Worm (Caenorhabditis elegans) whole organism, young adult: ENCODE data around the gene F02D10.2.

Source experiments
- C06A6.2 ChIP-seq: fragments of 200-800 bp; sonication (Bioruptor generic); conservative IDR thresholded peaks from 2 replicates; pipeline ENCODE4 v1.3.6; 2022; ENCODE audit warnings: missing genetic modification characterization, missing compliant biosample characterization
- F10E7.11 ChIP-seq: sonication (generic microtip); optimal IDR thresholded peaks from 2 replicates; lab custom pipeline; 2017; ENCODE audit warnings: mild to moderate bottlenecking, missing genetic modification characterization, moderate library complexity, missing compliant biosample characterization
- F23B12.7 ChIP-seq: sonication (generic microtip); optimal IDR thresholded peaks from 2 replicates; lab custom pipeline; 2017; ENCODE audit warnings: missing genetic modification characterization, mild to moderate bottlenecking, missing compliant biosample characterization, antibody characterized with exemption, moderate library complexity; ENCODE audit not compliant: insufficient read depth
- F49E8.2 ChIP-seq: sonication (generic microtip); optimal IDR thresholded peaks from 3 replicates; lab custom pipeline; 2017; ENCODE audit warnings: missing genetic modification characterization, mild to moderate bottlenecking, missing compliant biosample characterization, antibody characterized with exemption, moderate library complexity; ENCODE audit not compliant: insufficient read depth
- F57A8.1 ChIP-seq: fragments of 200-800 bp; sonication (Bioruptor generic); optimal IDR thresholded peaks from 2 replicates; lab custom pipeline; 2018; ENCODE audit warnings: mild to moderate bottlenecking, missing genetic modification characterization, moderate library complexity, missing compliant biosample characterization
- Y95B8A.8 ChIP-seq: fragments of 200-800 bp; sonication (Bioruptor generic); IDR thresholded peaks from 2 replicates; pipeline ENCODE4 v1.3.6; 2022; ENCODE audit warnings: missing genetic modification reagents, missing genetic modification characterization, missing compliant biosample characterization
- bed-1 ChIP-seq: fragments of 200-800 bp; sonication (Bioruptor generic); IDR thresholded peaks from 2 replicates; pipeline ENCODE4 v1.3.6; 2022; ENCODE audit warnings: missing genetic modification reagents, missing genetic modification characterization, missing compliant biosample characterization
- cebp-1 ChIP-seq, 2 experiments: fragments of 200-800 bp in 1 of 2; sonication (Bioruptor generic) in 1 of 2; sonication (generic microtip) in 1 of 2; IDR thresholded peaks in 1 of 2; optimal IDR thresholded peaks in 1 of 2; 2 replicates each; pipeline versions ENCODE4 v1.3.6 to Lab custom; 2017 to 2022; ENCODE audit warnings: missing compliant biosample characterization in 2 of 2, missing genetic modification characterization in 2 of 2, mild to moderate bottlenecking in 1 of 2, missing genetic modification reagents in 1 of 2, moderate library complexity in 1 of 2
- ceh-100 ChIP-seq: fragments of 200-800 bp; sonication (Bioruptor generic); IDR thresholded peaks from 2 replicates; pipeline ENCODE4 v1.3.6; 2022; ENCODE audit warnings: missing genetic modification reagents, missing genetic modification characterization, missing compliant biosample characterization
- ceh-79 ChIP-seq: sonication (generic microtip); optimal IDR thresholded peaks from 2 replicates; lab custom pipeline; 2017; ENCODE audit warnings: mild to moderate bottlenecking, missing genetic modification characterization, missing compliant biosample characterization
- chd-7 ChIP-seq: sonication (generic microtip); optimal IDR thresholded peaks from 2 replicates; lab custom pipeline; 2016; ENCODE audit warnings: mild to moderate bottlenecking, missing genetic modification characterization, moderate library complexity, missing compliant biosample characterization
- egrh-3 ChIP-seq: fragments of 200-800 bp; sonication (Bioruptor generic); IDR thresholded peaks from 2 replicates; pipeline ENCODE4 v1.3.6; 2022; ENCODE audit warnings: missing genetic modification reagents, missing genetic modification characterization, missing compliant biosample characterization
- ets-4 ChIP-seq: fragments of 200-800 bp; sonication (Bioruptor generic); optimal IDR thresholded peaks from 2 replicates; lab custom pipeline; 2018; ENCODE audit warnings: mild to moderate bottlenecking, missing genetic modification characterization, missing compliant biosample characterization
- gei-17 ChIP-seq: fragments of 200-800 bp; sonication (Bioruptor generic); optimal IDR thresholded peaks from 2 replicates; lab custom pipeline; 2018; ENCODE audit warnings: mild to moderate bottlenecking, missing genetic modification characterization, missing compliant biosample characterization
- him-1 ChIP-seq: sonication (generic microtip); optimal IDR thresholded peaks from 2 replicates; lab custom pipeline; 2016; ENCODE audit warnings: missing genotype, missing genetic modification reagents, missing genetic modification characterization, missing compliant biosample characterization
- hlh-26 ChIP-seq: fragments of 200-800 bp; sonication (Bioruptor generic); conservative IDR thresholded peaks from 2 replicates; pipeline ENCODE4 v1.3.6; 2022; ENCODE audit warnings: missing genetic modification reagents, missing genetic modification characterization, missing compliant biosample characterization
- hsf-1 ChIP-seq: fragments of 200-800 bp; sonication (Bioruptor generic); IDR thresholded peaks from 2 replicates; pipeline ENCODE4 v1.3.6; 2022; ENCODE audit warnings: missing genetic modification reagents, missing genetic modification characterization, missing compliant biosample characterization
- let-526 ChIP-seq: fragments of 200-800 bp; sonication (Bioruptor generic); IDR thresholded peaks from 2 replicates; pipeline ENCODE4 v1.3.6; 2022; ENCODE audit warnings: missing genetic modification reagents, missing genetic modification characterization, missing compliant biosample characterization
- lin-26 ChIP-seq: fragments of 200-800 bp; sonication (Bioruptor generic); IDR thresholded peaks from 2 replicates; pipeline ENCODE4 v1.3.6; 2022; ENCODE audit warnings: missing genetic modification reagents, missing genetic modification characterization, missing compliant biosample characterization
- lin-35 ChIP-seq, 3 experiments: fragments of 150-350 bp in 2 of 3; sonication (generic microtip) in 1 of 3; optimal IDR thresholded peaks; 2 replicates each; lab custom pipeline; 2014 to 2018; ENCODE audit warnings: missing biosample characterization in 3 of 3, missing genetic modification characterization in 3 of 3, missing genetic modification reagents in 3 of 3
- lsy-27 ChIP-seq: sonication (generic microtip); optimal IDR thresholded peaks from 2 replicates; lab custom pipeline; 2017; ENCODE audit warnings: missing genetic modification characterization, mild to moderate bottlenecking, missing compliant biosample characterization, antibody characterized with exemption, missing genotype, borderline replicate concordance; ENCODE audit not compliant: insufficient read depth
- madf-10 ChIP-seq: sonication (generic microtip); optimal IDR thresholded peaks from 2 replicates; lab custom pipeline; 2016; ENCODE audit warnings: mild to moderate bottlenecking, missing genetic modification characterization, missing compliant biosample characterization
- nfya-1 ChIP-seq: sonication (generic microtip); optimal IDR thresholded peaks from 2 replicates; lab custom pipeline; 2017; ENCODE audit warnings: antibody characterized with exemption, missing compliant biosample characterization, missing genetic modification characterization, borderline replicate concordance; ENCODE audit not compliant: insufficient read depth
- nhr-80 ChIP-seq: sonication (generic microtip); optimal IDR thresholded peaks from 2 replicates; lab custom pipeline; 2016; ENCODE audit warnings: missing genetic modification characterization, missing compliant biosample characterization
- pbrm-1 ChIP-seq: fragments of 200-800 bp; sonication (Bioruptor generic); IDR thresholded peaks from 2 replicates; pipeline ENCODE4 v1.3.6; 2022; ENCODE audit warnings: missing genetic modification reagents, missing genetic modification characterization, missing compliant biosample characterization
- rcor-1 ChIP-seq: fragments of 200-800 bp; sonication (Bioruptor generic); IDR thresholded peaks from 2 replicates; pipeline ENCODE4 v1.3.6; 2022; ENCODE audit warnings: missing genetic modification reagents, missing genetic modification characterization, missing compliant biosample characterization
- rec-8 ChIP-seq, 2 experiments: sonication (generic microtip); optimal IDR thresholded peaks; 2 replicates each; lab custom pipeline; 2016; ENCODE audit warnings: mild to moderate bottlenecking in 2 of 2, missing genetic modification characterization in 2 of 2, missing genetic modification reagents in 2 of 2, missing genotype in 2 of 2, missing biosample characterization in 1 of 2, missing compliant biosample characterization in 1 of 2, moderate library complexity in 1 of 2
- snpc-1.3 ChIP-seq: sonication (generic microtip); optimal IDR thresholded peaks from 2 replicates; lab custom pipeline; 2017; ENCODE audit warnings: missing genetic modification characterization, mild to moderate bottlenecking, missing compliant biosample characterization, antibody characterized with exemption, moderate library complexity, missing genotype, missing genetic modification reagents; ENCODE audit not compliant: insufficient read depth
- snpc-3.4 ChIP-seq: sonication (generic microtip); optimal IDR thresholded peaks from 2 replicates; lab custom pipeline; 2017; ENCODE audit warnings: missing genetic modification characterization, mild to moderate bottlenecking, missing compliant biosample characterization, antibody characterized with exemption, moderate library complexity, missing genotype, missing genetic modification reagents
- sptf-2 ChIP-seq: fragments of 200-800 bp; sonication (Bioruptor generic); optimal IDR thresholded peaks from 2 replicates; lab custom pipeline; 2018; ENCODE audit warnings: mild to moderate bottlenecking, missing genetic modification characterization, missing compliant biosample characterization
- tbp1 ChIP-seq: fragments of 200-800 bp; sonication (Bioruptor generic); optimal IDR thresholded peaks from 2 replicates; lab custom pipeline; 2018; ENCODE audit warnings: mild to moderate bottlenecking, missing genetic modification characterization, missing compliant biosample characterization
- unc-130 ChIP-seq: sonication (generic microtip); optimal IDR thresholded peaks from 2 replicates; lab custom pipeline; 2016; ENCODE audit warnings: missing genetic modification reagents, missing genetic modification characterization, missing compliant biosample characterization
- ztf-22 ChIP-seq: fragments of 200-800 bp; sonication (Bioruptor generic); optimal IDR thresholded peaks from 2 replicates; lab custom pipeline; 2018; ENCODE audit warnings: mild to moderate bottlenecking, missing genetic modification characterization, moderate library complexity, missing compliant biosample characterization
- ztf-6 ChIP-seq: fragments of 200-800 bp; sonication (Bioruptor generic); IDR thresholded peaks from 2 replicates; pipeline ENCODE4 v1.3.6; 2022; ENCODE audit warnings: missing genetic modification reagents, missing genetic modification characterization, missing compliant biosample characterization

F02D10.2 gene

DNA sequence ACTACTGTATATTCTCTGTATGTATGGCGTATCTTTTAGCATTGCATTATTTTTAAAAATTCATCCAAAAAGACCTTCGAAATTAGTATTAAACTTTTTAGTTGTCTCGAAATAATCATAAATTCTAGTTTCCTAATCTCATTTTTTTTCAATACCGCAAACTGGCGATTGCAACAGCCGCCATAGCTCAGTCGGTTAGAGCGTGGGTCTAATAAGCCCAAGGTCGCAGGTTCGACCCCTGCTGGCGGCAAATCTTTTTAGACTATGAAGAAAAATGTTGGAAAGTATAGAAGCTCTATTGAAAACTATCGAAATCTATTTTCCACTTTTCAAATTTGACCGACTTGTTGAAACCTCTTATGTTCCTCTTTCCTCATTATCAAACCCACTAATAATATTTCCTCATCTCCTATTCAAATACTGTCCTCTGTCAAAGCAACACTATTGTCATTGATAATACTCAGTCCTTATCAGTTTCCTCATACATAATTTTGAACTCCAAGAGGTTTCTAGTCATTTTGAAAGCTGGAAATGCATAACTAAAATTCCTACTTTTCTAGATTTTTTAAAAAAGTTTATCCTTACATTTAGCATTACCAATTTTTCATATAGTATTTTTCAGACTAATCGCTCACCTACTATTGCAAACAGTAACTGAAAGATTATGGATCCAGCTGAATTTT is 27.8 kb downstream of the F02D10.2 start, which contains the start of gene jmjd-3.3 (continued):
- TF ChIP-seq nhr-80 (tag; lab: Kevin White, UChicago) (no peak), lin-35 (GFP tag; optimal IDR thresholded peaks at IDR 0.05; lab: Kevin White, UChicago) (no peak), snpc-3.4 (tag; lab: Kevin White, UChicago) (peak; percentile 35), Y95B8A.8 (GFP tag; lab: Robert Waterston, UW) (no peak), F57A8.1 (no peak), lsy-27 (tag; lab: Kevin White, UChicago) (no peak), F49E8.2 (tag; lab: Kevin White, UChicago) (no peak), ztf-6 (GFP tag; lab: Robert Waterston, UW) (no peak), lin-26 (GFP tag; lab: Robert Waterston, UW) (peak; percentile 44; the same call in 1 of the 2 replicates), let-526 (GFP tag; lab: Robert Waterston, UW) (no peak), him-1 (tag; lab: Kevin White, UChicago) (peak; percentile 2), rec-8 (tag; optimal IDR thresholded peaks at IDR 0.05; lab: Kevin White, UChicago) (no peak), bed-1 (GFP tag; lab: Robert Waterston, UW) (no peak), snpc-1.3 (tag; lab: Kevin White, UChicago) (peak; percentile 22), unc-130 (GFP tag; lab: Kevin White, UChicago) (no peak), gei-17 (GFP tag; lab: Kevin White, UChicago) (no peak), tbp1 (peak; percentile 81), hlh-26 (GFP tag; lab: Robert Waterston, UW) (no peak), pbrm-1 (GFP tag; lab: Robert Waterston, UW) (no peak), nfya-1 (tag; lab: Kevin White, UChicago) (no peak), hsf-1 (GFP tag; lab: Robert Waterston, UW) (no peak), madf-10 (tag; lab: Kevin White, UChicago) (no peak), F23B12.7 (tag; lab: Kevin White, UChicago) (no peak)

DNA sequence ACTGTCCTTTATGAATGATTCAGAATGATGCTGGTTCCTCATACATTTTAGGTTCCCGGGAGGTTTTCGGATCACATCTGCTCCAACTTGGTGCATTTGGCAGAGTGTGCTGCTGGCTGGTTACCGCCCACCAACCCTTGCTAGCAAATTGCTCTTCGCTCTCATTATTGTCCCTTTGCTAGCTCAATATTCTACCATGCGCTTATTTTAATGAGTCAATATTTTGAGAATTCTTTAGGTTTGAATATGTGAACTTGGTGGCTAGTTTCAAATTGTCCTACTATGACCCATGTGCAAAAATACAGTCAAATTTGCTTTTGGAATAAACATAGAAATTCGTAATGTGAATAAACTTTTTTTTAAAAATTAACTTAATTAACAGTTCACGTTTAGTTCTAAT is 28.6 kb downstream of the F02D10.2 start:
- TF ChIP-seq sptf-2 (GFP tag; lab: Kevin White, UChicago), result no peak
- TF ChIP-seq him-1 (tag; lab: Kevin White, UChicago), result no peak
- TF ChIP-seq ceh-100 (GFP tag; lab: Robert Waterston, UW), result no peak
- TF ChIP-seq C06A6.2 (GFP tag; lab: Robert Waterston, UW), result no peak
- TF ChIP-seq ets-4 (GFP tag; lab: Kevin White, UChicago), result no peak
- no peak for TF ChIP-seq ztf-22 (GFP tag; lab: Kevin White, UChicago)
- no peak for TF ChIP-seq snpc-3.4 (tag; lab: Kevin White, UChicago)
- TF ChIP-seq ztf-6 (GFP tag; lab: Robert Waterston, UW), result no peak
- TF ChIP-seq F10E7.11, result no peak
- no peak for TF ChIP-seq cebp-1 (GFP tag; IDR thresholded peaks at IDR 0.05; lab: Robert Waterston, UW)
- no peak for TF ChIP-seq cebp-1 (tag; optimal IDR thresholded peaks at IDR 0.05; lab: Kevin White, UChicago)
- TF ChIP-seq rec-8 (tag; optimal IDR thresholded peaks at IDR 0.05; lab: Kevin White, UChicago), result no peak
- no peak for TF ChIP-seq ceh-79 (tag; lab: Kevin White, UChicago)
- TF ChIP-seq rcor-1 (GFP tag; lab: Robert Waterston, UW), result no peak
- TF ChIP-seq egrh-3, result no peak
- no peak for TF ChIP-seq chd-7
